Fruit fly (Drosophila melanogaster) whole organism, pupa: Measurements from ENCODE around the gene mRpL19.

Experiments
- CG10348 ChIP-seq: fragments of 200-800 bp; sonication (Bioruptor generic); IDR thresholded peaks from 2 replicates; pipeline ENCODE4 v1.3.6; 2022; ENCODE audit warnings: missing biosample characterization, missing genetic modification characterization
- CG12605 ChIP-seq: fragments of 200-800 bp; sonication (Bioruptor generic); IDR thresholded peaks from 2 replicates; pipeline ENCODE4 v1.3.6; 2022; ENCODE audit warnings: missing biosample characterization, missing genetic modification characterization
- CG13204 ChIP-seq: fragments of 200-800 bp; sonication (Bioruptor generic); optimal IDR thresholded peaks from 2 replicates; lab custom pipeline; 2018; ENCODE audit warnings: missing biosample characterization, mild to moderate bottlenecking, missing genetic modification characterization, moderate library complexity
- CG14655 ChIP-seq: fragments of 200-800 bp; sonication (Bioruptor generic); optimal IDR thresholded peaks from 3 replicates; lab custom pipeline; 2017; ENCODE audit warnings: mild to moderate bottlenecking, missing biosample characterization, missing genetic modification reagents, missing genetic modification characterization
- CG15710 ChIP-seq: fragments of 200-800 bp; sonication (Bioruptor generic); optimal IDR thresholded peaks from 2 replicates; lab custom pipeline; 2018; ENCODE audit warnings: missing biosample characterization, mild to moderate bottlenecking, missing genetic modification characterization, moderate library complexity
- CG17806 ChIP-seq: fragments of 200-800 bp; sonication (Bioruptor generic); optimal IDR thresholded peaks from 2 replicates; lab custom pipeline; 2018; ENCODE audit warnings: missing biosample characterization, mild to moderate bottlenecking, missing genetic modification characterization, moderate library complexity
- CG32121 ChIP-seq: fragments of 200-800 bp; sonication (Bioruptor generic); IDR thresholded peaks from 2 replicates; pipeline ENCODE4 v1.3.6; 2022; ENCODE audit warnings: missing biosample characterization, missing genetic modification characterization
- CG34367 ChIP-seq: fragments of 200-800 bp; sonication (Bioruptor generic); optimal IDR thresholded peaks from 2 replicates; lab custom pipeline; 2018; ENCODE audit warnings: missing biosample characterization, mild to moderate bottlenecking, missing genetic modification characterization
- CG4496 ChIP-seq: fragments of 200-800 bp; sonication (Bioruptor generic); IDR thresholded peaks from 3 replicates; pipeline ENCODE4 v1.3.6; 2022; ENCODE audit warnings: missing biosample characterization, missing genetic modification characterization
- CG8159 ChIP-seq: fragments of 200-800 bp; sonication (Bioruptor generic); optimal IDR thresholded peaks from 3 replicates; lab custom pipeline; 2018; ENCODE audit warnings: missing biosample characterization, mild to moderate bottlenecking, missing genetic modification characterization, moderate library complexity
- CG8301 ChIP-seq: fragments of 200-800 bp; sonication (Bioruptor generic); optimal IDR thresholded peaks from 2 replicates; lab custom pipeline; 2018; ENCODE audit warnings: missing biosample characterization, mild to moderate bottlenecking, missing genetic modification characterization
- CG9948 ChIP-seq: fragments of 200-800 bp; sonication (Bioruptor generic); optimal IDR thresholded peaks from 2 replicates; lab custom pipeline; 2018; ENCODE audit warnings: missing biosample characterization, mild to moderate bottlenecking, missing genetic modification characterization, moderate library complexity
- D1 ChIP-seq: fragments of 200-800 bp; sonication (Bioruptor generic); optimal IDR thresholded peaks from 2 replicates; lab custom pipeline; 2018; ENCODE audit warnings: missing biosample characterization, mild to moderate bottlenecking, missing genetic modification characterization, moderate library complexity
- EcR ChIP-seq: fragments of 200-800 bp; sonication (Bioruptor generic); optimal IDR thresholded peaks from 3 replicates; lab custom pipeline; 2019; ENCODE audit warnings: missing biosample characterization, missing genetic modification characterization, mild to moderate bottlenecking, moderate library complexity, missing genetic modification reagents
- Ets98B ChIP-seq: fragments of 200-800 bp; sonication (Bioruptor generic); IDR thresholded peaks from 2 replicates; pipeline ENCODE4 v1.3.6; 2022; ENCODE audit warnings: missing biosample characterization, missing genetic modification characterization
- Pif1A ChIP-seq: fragments of 200-800 bp; sonication (Bioruptor generic); optimal IDR thresholded peaks from 3 replicates; lab custom pipeline; 2016; ENCODE audit warnings: missing biosample characterization, missing genetic modification characterization
- Pif1B ChIP-seq: fragments of 200-800 bp; sonication (Bioruptor generic); optimal IDR thresholded peaks from 3 replicates; lab custom pipeline; 2016; ENCODE audit warnings: missing biosample characterization, missing genetic modification characterization
- Snoo ChIP-seq: fragments of 200-800 bp; sonication (Bioruptor generic); optimal IDR thresholded peaks from 3 replicates; lab custom pipeline; 2017; ENCODE audit warnings: missing biosample characterization, mild to moderate bottlenecking, missing genetic modification characterization, inconsistent platforms
- fd96Ca ChIP-seq: fragments of 200-800 bp; sonication (Bioruptor generic); IDR thresholded peaks from 3 replicates; pipeline ENCODE4 v1.3.6; 2022; ENCODE audit warnings: missing biosample characterization, missing genetic modification characterization
- gl ChIP-seq: fragments of 200-800 bp; sonication (Bioruptor generic); optimal IDR thresholded peaks from 2 replicates; lab custom pipeline; 2018; ENCODE audit warnings: missing biosample characterization, mild to moderate bottlenecking, missing genetic modification characterization
- rn ChIP-seq: fragments of 200-800 bp; sonication (Bioruptor generic); IDR thresholded peaks from 2 replicates; pipeline ENCODE4 v1.3.6; 2022; ENCODE audit warnings: missing biosample characterization, missing genetic modification characterization

The mRpL19 gene

DNA sequence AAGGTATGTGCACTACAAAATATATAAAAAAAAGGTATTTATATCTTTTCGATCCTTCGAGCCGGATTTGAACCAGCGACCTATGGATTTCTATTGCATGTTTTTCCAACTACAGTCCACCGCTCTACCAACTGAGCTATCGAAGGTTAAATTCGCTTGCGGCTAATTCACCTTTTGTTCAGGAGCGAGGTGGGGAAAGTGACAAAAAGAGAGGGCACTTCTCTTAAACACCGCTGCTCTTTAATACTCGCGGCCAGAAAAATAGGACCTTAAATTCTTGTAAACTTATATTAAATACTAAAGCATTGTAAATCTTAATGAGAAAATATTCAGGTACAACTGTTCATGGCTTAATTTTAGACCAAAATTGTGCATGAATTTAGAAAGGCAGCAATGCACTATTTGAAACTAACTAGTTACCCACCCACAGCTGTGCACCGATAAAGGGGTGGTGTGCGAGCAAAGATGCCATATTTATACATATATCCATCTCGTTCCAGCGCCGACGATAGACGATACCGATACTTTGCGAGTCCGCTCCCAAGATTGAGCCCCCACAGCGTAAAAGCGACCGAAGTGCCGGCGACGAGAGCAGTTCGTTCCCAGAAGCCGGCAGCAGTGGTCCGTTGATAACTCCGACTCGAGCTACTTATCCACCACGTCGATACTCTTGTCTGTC, 4.7 kb upstream of the mRpL19 start:
- TF ChIP-seq CG32121 (peak; percentile 97), CG34367 (tag; lab: Kevin White, UChicago) (peak; percentile 98), CG12605 (peak; percentile 98), CG14655 (GFP tag; lab: Kevin White, UChicago) (peak; percentile 98), CG4496 (peak; percentile 99), gl (tag; lab: Kevin White, UChicago) (peak; percentile 96), CG13204 (GFP tag; lab: Kevin White, UChicago) (peak; percentile 94), CG8159 (peak; percentile 98), Ets98B (GFP tag; lab: Robert Waterston, UW) (peak; percentile 99), CG17806 (tag; lab: Kevin White, UChicago) (peak; percentile 98), Pif1A (GFP tag; lab: Kevin White, UChicago) (peak; percentile 99), Snoo (tag; lab: Kevin White, UChicago) (peak; percentile 97), EcR (peak; percentile 45), Pif1B (GFP tag; lab: Kevin White, UChicago) (peak; percentile 99), rn (peak; percentile 92), fd96Ca (GFP tag; lab: Robert Waterston, UW) (peak; percentile 97), CG8301 (tag; lab: Kevin White, UChicago) (peak; percentile 99), D1 (tag; lab: Kevin White, UChicago) (peak; percentile 86), CG15710 (tag; lab: Kevin White, UChicago) (peak; percentile 97), CG10348 (GFP tag; lab: Robert Waterston, UW) (peak; percentile 89), CG9948 (tag; lab: Kevin White, UChicago) (peak; percentile 98)
- TF ChIP-seq, all 21 proteins: peak for 21

DNA sequence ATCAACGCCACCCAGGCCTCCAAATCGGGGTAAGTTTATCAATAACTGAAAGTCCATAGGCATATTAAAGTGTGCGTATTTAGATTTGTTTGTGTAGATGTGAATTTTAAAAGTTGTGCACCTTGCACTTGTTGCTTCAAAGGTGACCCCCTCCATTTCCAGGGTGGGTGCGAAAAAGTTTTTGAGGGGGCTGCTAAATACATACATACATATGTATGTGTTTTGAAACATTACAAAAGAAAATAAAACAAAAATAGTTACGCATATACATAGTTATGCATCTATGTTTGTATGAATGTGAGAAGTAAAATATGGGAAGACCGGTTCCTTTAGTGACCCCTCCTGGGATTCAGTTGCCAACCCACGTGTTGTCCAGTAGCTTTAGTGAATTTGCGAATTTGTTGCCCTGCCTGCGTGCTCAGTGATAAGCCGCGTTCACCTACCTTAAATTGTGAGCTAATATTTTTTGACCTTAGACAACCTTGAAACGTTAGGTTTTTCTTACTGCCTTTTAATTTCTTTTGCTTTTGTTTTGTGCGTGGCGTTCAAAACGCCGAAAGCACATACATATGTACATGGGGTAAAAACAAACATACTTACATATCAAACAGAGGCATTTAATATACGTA, 3.9 kb upstream of the mRpL19 start:
- TF ChIP-seq CG34367 (tag; lab: Kevin White, UChicago): no peak
- no peak; the same call in 1 of the 2 replicates for TF ChIP-seq CG12605
- TF ChIP-seq CG15710 (tag; lab: Kevin White, UChicago): no peak
- no peak for TF ChIP-seq CG17806 (tag; lab: Kevin White, UChicago)
- TF ChIP-seq CG32121: peak; percentile 56; the same call in 1 of the 2 replicates
- no peak for TF ChIP-seq CG13204 (GFP tag; lab: Kevin White, UChicago)
- TF ChIP-seq EcR: peak; percentile 19
- peak; percentile 51 for TF ChIP-seq Ets98B (GFP tag; lab: Robert Waterston, UW)
- peak; percentile 58; the same call in 2 of the 3 replicates for TF ChIP-seq fd96Ca (GFP tag; lab: Robert Waterston, UW)
- TF ChIP-seq Pif1A (GFP tag; lab: Kevin White, UChicago): peak; percentile 9
- no peak for TF ChIP-seq CG8159
- peak; percentile 47; the same call in 1 of the 3 replicates for TF ChIP-seq CG4496
- TF ChIP-seq Snoo (tag; lab: Kevin White, UChicago): no peak
- no peak for TF ChIP-seq CG9948 (tag; lab: Kevin White, UChicago)
- TF ChIP-seq CG10348 (GFP tag; lab: Robert Waterston, UW): no peak
- TF ChIP-seq, all 21 proteins: peak for 6

DNA sequence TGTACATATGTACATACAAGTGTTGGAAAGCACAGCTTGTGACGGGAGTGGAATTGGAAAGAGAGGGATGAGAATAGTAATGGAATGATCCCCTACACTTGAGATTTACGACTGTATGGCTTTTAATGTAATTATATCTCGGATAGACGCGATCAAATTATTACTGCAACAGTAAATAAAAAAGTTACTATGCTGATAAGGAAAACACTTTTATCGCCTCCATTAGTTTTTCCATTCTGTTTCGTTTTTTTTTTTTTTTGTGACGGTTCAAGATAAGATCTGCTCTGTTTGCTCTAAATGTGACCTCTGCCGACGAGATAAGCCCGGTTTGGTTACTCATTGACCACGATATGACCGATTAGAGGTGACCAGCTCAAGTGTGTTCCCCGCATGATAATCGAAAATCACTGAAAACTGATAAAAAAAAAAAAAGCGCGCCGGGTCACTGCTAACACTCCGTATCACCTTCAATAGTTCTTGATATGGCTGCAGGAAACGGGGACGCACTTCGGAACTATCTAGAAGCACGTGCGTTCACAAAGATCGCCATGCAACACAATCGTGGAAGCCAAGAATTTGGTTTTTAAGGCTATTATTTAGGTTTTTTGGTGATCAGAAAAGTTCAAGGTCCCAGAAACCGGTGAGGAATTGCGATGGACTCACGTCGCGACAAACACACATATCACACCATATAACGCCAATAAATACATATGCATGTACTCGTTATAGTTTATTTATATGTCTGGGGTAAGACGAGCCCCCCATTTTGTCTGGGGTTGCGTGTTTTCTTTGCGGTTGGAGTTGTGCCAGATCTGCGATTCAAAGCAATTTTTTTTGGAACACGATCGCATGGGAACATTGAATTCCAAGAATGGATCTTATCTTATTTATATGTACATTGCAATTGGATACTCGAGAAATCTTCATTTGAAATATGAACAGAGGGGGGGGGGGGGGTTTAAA, 3.1 kb upstream of the mRpL19 start, which contains the start of gene p:
TSS of gene p (minus strand) at position 156 of the 963 bp plus-strand sequence.
- TF ChIP-seq fd96Ca (GFP tag; lab: Robert Waterston, UW) (no peak), CG32121 (no peak), Snoo (tag; lab: Kevin White, UChicago) (no peak), CG8159 (peak; percentile 58), CG17806 (tag; lab: Kevin White, UChicago) (peak; percentile 49), CG15710 (tag; lab: Kevin White, UChicago) (peak; percentile 46), CG34367 (tag; lab: Kevin White, UChicago) (peak; percentile 40), gl (tag; lab: Kevin White, UChicago) (peak; percentile 20), D1 (tag; lab: Kevin White, UChicago) (peak; percentile 17), CG4496 (peak; percentile 42; the same call in 1 of the 3 replicates), Ets98B (GFP tag; lab: Robert Waterston, UW) (peak; percentile 56), EcR (no peak), CG12605 (peak; percentile 50; the same call in 1 of the 2 replicates), CG9948 (tag; lab: Kevin White, UChicago) (peak; percentile 46), CG10348 (GFP tag; lab: Robert Waterston, UW) (no peak), Pif1B (GFP tag; lab: Kevin White, UChicago) (peak; percentile 16), rn (no peak), CG14655 (GFP tag; lab: Kevin White, UChicago) (peak; percentile 53), Pif1A (GFP tag; lab: Kevin White, UChicago) (peak; percentile 37), CG13204 (GFP tag; lab: Kevin White, UChicago) (no peak), CG8301 (tag; lab: Kevin White, UChicago) (peak; percentile 49)

DNA sequence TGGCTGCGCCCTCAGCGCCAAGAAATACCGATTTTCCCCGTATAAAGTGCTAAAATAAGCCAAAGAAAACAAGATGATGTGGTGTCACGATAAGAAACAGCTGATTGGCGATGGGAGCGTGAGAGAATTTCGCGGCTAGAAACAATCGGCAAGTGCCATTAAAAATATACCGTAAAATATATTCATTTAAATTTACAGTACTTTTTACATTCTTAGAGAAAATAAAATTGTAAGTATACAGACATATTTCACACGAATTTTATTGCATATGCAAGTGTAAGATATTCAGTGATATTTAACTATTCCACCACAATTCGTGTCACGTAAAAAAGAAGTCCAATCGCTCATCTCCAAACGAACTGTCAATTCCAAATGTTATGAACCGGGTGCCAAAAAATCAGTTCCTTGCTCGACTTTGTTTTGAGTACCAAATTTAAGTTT, 2.7 kb downstream of the mRpL19 start, which contains the start of the genes Unc50, CG11755 and CG8043:
TSS of gene Unc50 (minus strand) at position 54 of the 441 bp plus-strand sequence.
TSS of gene CG11755 (plus strand) at position 356 of the 441 bp plus-strand sequence.
TSS of gene CG8043 (plus strand) at position 356 of the 441 bp plus-strand sequence.
- TF ChIP-seq CG12605: no peak
- no peak for TF ChIP-seq CG4496
- TF ChIP-seq gl (tag; lab: Kevin White, UChicago): no peak
- peak; percentile 51 for TF ChIP-seq Ets98B (GFP tag; lab: Robert Waterston, UW)
- peak; percentile 56 for TF ChIP-seq CG34367 (tag; lab: Kevin White, UChicago)
- no peak for TF ChIP-seq CG17806 (tag; lab: Kevin White, UChicago)
- no peak for TF ChIP-seq CG8301 (tag; lab: Kevin White, UChicago)
- TF ChIP-seq CG9948 (tag; lab: Kevin White, UChicago): peak; percentile 67
- peak; percentile 75 for TF ChIP-seq CG8159
- TF ChIP-seq CG14655 (GFP tag; lab: Kevin White, UChicago): no peak
- TF ChIP-seq Snoo (tag; lab: Kevin White, UChicago): peak; percentile 59
- TF ChIP-seq CG10348 (GFP tag; lab: Robert Waterston, UW): peak; percentile 27; the same call in 1 of the 2 replicates
- 0 out of 2 replicates have a peak, but pooled peaks have one; percentile 50 for TF ChIP-seq CG32121
- no peak for TF ChIP-seq EcR
- peak; percentile 73 for TF ChIP-seq fd96Ca (GFP tag; lab: Robert Waterston, UW)
- no peak for TF ChIP-seq Pif1A (GFP tag; lab: Kevin White, UChicago)
- peak; percentile 34; the same call in 1 of the 2 replicates for TF ChIP-seq rn
- TF ChIP-seq Pif1B (GFP tag; lab: Kevin White, UChicago): peak; percentile 62
- TF ChIP-seq D1 (tag; lab: Kevin White, UChicago): no peak
- TF ChIP-seq CG15710 (tag; lab: Kevin White, UChicago): peak; percentile 66
- TF ChIP-seq CG13204 (GFP tag; lab: Kevin White, UChicago): no peak
- TF ChIP-seq, all 21 proteins: peak for 11
